Worm (Caenorhabditis elegans) whole organism, L4 larva: ENCODE results near the gene rnf-113.

Experiments used
- F26F4.8 ChIP-seq: fragments of 200-800 bp; sonication (Bioruptor generic); conservative IDR thresholded peaks from 2 replicates; pipeline ENCODE4 v1.3.6; 2022; ENCODE audit warnings: missing genetic modification characterization, missing compliant biosample characterization
- F37D6.2 ChIP-seq: sonication (generic microtip); optimal IDR thresholded peaks from 2 replicates; lab custom pipeline; 2016; ENCODE audit warnings: mild to moderate bottlenecking, missing genetic modification characterization, missing compliant biosample characterization
- T26A8.4 ChIP-seq: fragments of 200-800 bp; sonication (Bioruptor generic); IDR thresholded peaks from 2 replicates; pipeline ENCODE4 v1.3.6; 2022; ENCODE audit warnings: missing genetic modification characterization, missing compliant biosample characterization
- Y105C5A.15 ChIP-seq: fragments of 200-800 bp; sonication (Bioruptor generic); IDR thresholded peaks from 2 replicates; pipeline ENCODE4 v1.3.6; 2022; ENCODE audit warnings: missing genetic modification characterization, missing compliant biosample characterization
- Y48G9A.11 ChIP-seq: fragments of 200-800 bp; sonication (Bioruptor generic); IDR thresholded peaks from 2 replicates; pipeline ENCODE4 v1.3.6; 2022; ENCODE audit warnings: missing genetic modification reagents, missing genetic modification characterization, missing compliant biosample characterization
- Y5F2A.4 ChIP-seq: fragments of 200-800 bp; sonication (Bioruptor generic); optimal IDR thresholded peaks from 2 replicates; lab custom pipeline; 2018; ENCODE audit warnings: mild to moderate bottlenecking, missing genetic modification characterization, missing compliant biosample characterization
- ZK337.2 ChIP-seq: fragments of 200-800 bp; sonication (Bioruptor generic); IDR thresholded peaks from 2 replicates; pipeline ENCODE4 v1.3.6; 2022; ENCODE audit warnings: missing genetic modification reagents, missing genetic modification characterization, missing compliant biosample characterization
- ZK546.5 ChIP-seq, 2 experiments: sonication (generic microtip); optimal IDR thresholded peaks; 2 replicates each; lab custom pipeline; 2017; ENCODE audit warnings: missing biosample characterization in 2 of 2, missing genetic modification characterization in 2 of 2
- aha-1 ChIP-seq: fragments of 150-350 bp; peaks from one replicate; lab custom pipeline; 2014; ENCODE audit warnings: missing biosample characterization, missing genetic modification characterization
- arid-1 ChIP-seq: fragments of 200-800 bp; sonication (Bioruptor generic); conservative IDR thresholded peaks from 2 replicates; pipeline ENCODE4 v1.3.6; 2022; ENCODE audit warnings: missing genetic modification reagents, missing genetic modification characterization, missing compliant biosample characterization
- ceh-20 ChIP-seq: fragments of 200-800 bp; sonication (Bioruptor generic); IDR thresholded peaks from 2 replicates; pipeline ENCODE4 v1.3.6; 2022; ENCODE audit warnings: missing genetic modification reagents, missing genetic modification characterization, missing compliant biosample characterization
- ceh-32 ChIP-seq: sonication (generic microtip); optimal IDR thresholded peaks from 2 replicates; lab custom pipeline; 2016; ENCODE audit warnings: mild to moderate bottlenecking, missing genetic modification characterization, missing compliant biosample characterization; ENCODE audit not compliant: poor library complexity
- ceh-44 ChIP-seq: fragments of 200-800 bp; sonication (Bioruptor generic); IDR thresholded peaks from 2 replicates; pipeline ENCODE4 v1.3.6; 2022; ENCODE audit warnings: missing genetic modification reagents, missing genetic modification characterization, missing compliant biosample characterization
- ces-1 ChIP-seq: fragments of 150-350 bp; sonication (generic microtip); optimal IDR thresholded peaks from 4 replicates; lab custom pipeline; 2014; ENCODE audit warnings: missing biosample characterization, missing genetic modification reagents, missing genetic modification characterization
- ctbp-1 ChIP-seq: fragments of 200-800 bp; sonication (Bioruptor generic); IDR thresholded peaks from 2 replicates; pipeline ENCODE4 v1.3.6; 2022; ENCODE audit warnings: missing genetic modification reagents, missing genetic modification characterization, missing compliant biosample characterization
- dmd-9 ChIP-seq: fragments of 200-800 bp; sonication (Bioruptor generic); IDR thresholded peaks from 2 replicates; pipeline ENCODE4 v1.3.6; 2022; ENCODE audit warnings: missing genetic modification reagents, missing genetic modification characterization, missing compliant biosample characterization
- dve-1 ChIP-seq: sonication (generic microtip); optimal IDR thresholded peaks from 2 replicates; lab custom pipeline; 2017; ENCODE audit warnings: antibody characterized with exemption, mild to moderate bottlenecking, missing genetic modification characterization, missing compliant biosample characterization; ENCODE audit not compliant: insufficient read depth
- fkh-10 ChIP-seq: fragments of 150-350 bp; optimal IDR thresholded peaks from 2 replicates; lab custom pipeline; 2014; ENCODE audit warnings: missing biosample characterization, missing genetic modification reagents, missing genetic modification characterization
- hif-1 ChIP-seq, 2 experiments: sonication (generic microtip); optimal IDR thresholded peaks; 2 replicates each; lab custom pipeline; 2016 to 2017; ENCODE audit warnings: missing compliant biosample characterization in 2 of 2, missing genetic modification characterization in 2 of 2, missing genetic modification reagents in 2 of 2, missing genotype in 2 of 2, mild to moderate bottlenecking in 1 of 2
- hlh-11 ChIP-seq: fragments of 200-800 bp; sonication (Bioruptor generic); optimal IDR thresholded peaks from 2 replicates; lab custom pipeline; 2018; ENCODE audit warnings: mild to moderate bottlenecking, missing genetic modification characterization, missing compliant biosample characterization
- hlh-30 ChIP-seq: sonication (generic microtip); optimal IDR thresholded peaks from 2 replicates; lab custom pipeline; 2017; ENCODE audit warnings: antibody characterized with exemption, mild to moderate bottlenecking, missing genetic modification characterization, missing compliant biosample characterization; ENCODE audit not compliant: insufficient read depth
- lim-7 ChIP-seq: fragments of 200-800 bp; sonication (Bioruptor generic); IDR thresholded peaks from 2 replicates; pipeline ENCODE4 v1.3.6; 2022; ENCODE audit warnings: missing genetic modification characterization, missing compliant biosample characterization
- lin-38 ChIP-seq: fragments of 200-800 bp; sonication (Bioruptor generic); IDR thresholded peaks from 2 replicates; pipeline ENCODE4 v1.3.6; 2022; ENCODE audit warnings: missing genetic modification reagents, missing genetic modification characterization, missing compliant biosample characterization
- madf-9 ChIP-seq: fragments of 200-800 bp; sonication (Bioruptor generic); conservative IDR thresholded peaks from 2 replicates; pipeline ENCODE4 v1.3.6; 2022; ENCODE audit warnings: missing genetic modification reagents, missing genetic modification characterization, missing compliant biosample characterization
- mdl-1 ChIP-seq, 2 experiments: fragments of 150-350 bp in 1 of 2; sonication (generic microtip) in 1 of 2; optimal IDR thresholded peaks; 2 replicates each; lab custom pipeline; 2014 to 2017; ENCODE audit warnings: missing biosample characterization in 2 of 2, missing genetic modification characterization in 2 of 2
- mes-2 ChIP-seq: sonication (generic microtip); optimal IDR thresholded peaks from 2 replicates; lab custom pipeline; 2016; ENCODE audit warnings: missing genotype, mild to moderate bottlenecking, missing genetic modification characterization, missing compliant biosample characterization; ENCODE audit not compliant: poor library complexity, severe bottlenecking
- nhr-10 ChIP-seq: fragments of 150-350 bp; optimal IDR thresholded peaks from 2 replicates; lab custom pipeline; 2014; ENCODE audit warnings: missing biosample characterization, missing genetic modification characterization
- nhr-11 ChIP-seq: fragments of 150-350 bp; optimal IDR thresholded peaks from 2 replicates; lab custom pipeline; 2014; ENCODE audit warnings: missing biosample characterization, missing genetic modification characterization
- nhr-111 ChIP-seq: fragments of 200-800 bp; sonication (Bioruptor generic); optimal IDR thresholded peaks from 2 replicates; lab custom pipeline; 2018; ENCODE audit warnings: mild to moderate bottlenecking, missing genetic modification characterization, missing compliant biosample characterization
- nhr-237 ChIP-seq: sonication (generic microtip); optimal IDR thresholded peaks from 2 replicates; lab custom pipeline; 2017; ENCODE audit warnings: missing biosample characterization, missing genetic modification characterization
- nhr-28 ChIP-seq: fragments of 150-350 bp; optimal IDR thresholded peaks from 2 replicates; lab custom pipeline; 2014; ENCODE audit warnings: missing biosample characterization, missing genetic modification characterization
- nhr-41 ChIP-seq: fragments of 200-800 bp; sonication (Bioruptor generic); IDR thresholded peaks from 2 replicates; pipeline ENCODE4 v1.3.6; 2022; ENCODE audit warnings: missing genetic modification reagents, missing genetic modification characterization, missing compliant biosample characterization
- nhr-6 ChIP-seq: fragments of 150-350 bp; optimal IDR thresholded peaks from 2 replicates; lab custom pipeline; 2014; ENCODE audit warnings: missing biosample characterization, missing genetic modification characterization
- saeg-2 ChIP-seq: fragments of 200-800 bp; sonication (Bioruptor generic); IDR thresholded peaks from 2 replicates; pipeline ENCODE4 v1.3.6; 2022; ENCODE audit warnings: missing genetic modification reagents, missing genetic modification characterization, missing compliant biosample characterization
- sdz-12 ChIP-seq: fragments of 200-800 bp; sonication (Bioruptor generic); optimal IDR thresholded peaks from 2 replicates; lab custom pipeline; 2018; ENCODE audit warnings: mild to moderate bottlenecking, missing genetic modification characterization, missing compliant biosample characterization
- set-16 ChIP-seq: fragments of 200-800 bp; sonication (Bioruptor generic); IDR thresholded peaks from 2 replicates; pipeline ENCODE4 v1.3.6; 2022; ENCODE audit warnings: missing genetic modification reagents, missing genetic modification characterization, missing compliant biosample characterization
- skn-1 ChIP-seq: fragments of 150-350 bp; optimal IDR thresholded peaks from 2 replicates; lab custom pipeline; 2014; ENCODE audit warnings: missing biosample characterization, missing genetic modification characterization
- spr-1 ChIP-seq: sonication (generic microtip); optimal IDR thresholded peaks from 2 replicates; lab custom pipeline; 2016; ENCODE audit warnings: mild to moderate bottlenecking, missing genetic modification characterization, missing compliant biosample characterization
- unc-130 ChIP-seq: sonication (generic microtip); optimal IDR thresholded peaks from 2 replicates; lab custom pipeline; 2016; ENCODE audit warnings: missing genetic modification reagents, missing genetic modification characterization, missing compliant biosample characterization
- unc-39 ChIP-seq: sonication (generic microtip); optimal IDR thresholded peaks from 2 replicates; lab custom pipeline; 2017; ENCODE audit warnings: missing biosample characterization, missing genetic modification characterization
- zfp-2 ChIP-seq: sonication (generic microtip); optimal IDR thresholded peaks from 2 replicates; lab custom pipeline; 2016; ENCODE audit warnings: mild to moderate bottlenecking, missing genetic modification characterization, missing compliant biosample characterization
- zfp-3 ChIP-seq: fragments of 200-800 bp; sonication (Bioruptor generic); conservative IDR thresholded peaks from 2 replicates; pipeline ENCODE4 v1.3.6; 2022; ENCODE audit warnings: missing genetic modification reagents, missing genetic modification characterization, missing compliant biosample characterization
- ztf-7 ChIP-seq: fragments of 150-350 bp; optimal IDR thresholded peaks from 2 replicates; lab custom pipeline; 2014; ENCODE audit warnings: missing biosample characterization, missing genetic modification characterization

The rnf-113 gene

DNA sequence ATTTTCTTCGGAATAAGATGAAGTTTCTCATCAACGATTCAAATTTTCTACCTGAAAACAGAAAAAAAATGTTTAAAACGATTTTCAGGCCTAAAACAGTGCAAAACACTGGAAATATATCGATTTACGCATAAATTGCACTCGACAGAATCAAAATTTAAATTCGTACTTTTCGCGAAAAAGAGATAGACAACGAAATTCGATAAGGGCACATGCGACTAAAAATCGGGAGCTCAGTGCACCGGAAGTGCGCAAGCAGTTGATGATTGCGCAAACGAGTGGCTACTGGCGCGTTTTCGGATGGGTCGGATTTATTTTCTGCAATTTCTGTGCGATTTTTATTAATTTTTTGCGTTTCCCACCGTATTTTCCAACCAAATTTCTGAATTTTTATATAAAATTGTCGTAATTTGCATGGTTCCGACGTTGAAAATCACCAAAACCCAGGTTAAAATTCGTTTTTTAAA lies 50.4 kb downstream of the rnf-113 start, which contains the start of the genes Y39A1A.21 and Y39A1A.22 (continued):
- TF ChIP-seq mes-2 (tag; lab: Kevin White, UChicago) = peak; percentile 84
- TF ChIP-seq fkh-10 = peak; percentile 33
- TF ChIP-seq ceh-44 (GFP tag; lab: Robert Waterston, UW) = no peak
- TF ChIP-seq set-16 (GFP tag; lab: Robert Waterston, UW) = no peak
- TF ChIP-seq Y105C5A.15 (GFP tag; lab: Robert Waterston, UW) = no peak
- no peak for TF ChIP-seq lim-7 (GFP tag; lab: Robert Waterston, UW)
- TF ChIP-seq arid-1 (GFP tag; lab: Robert Waterston, UW) = peak; percentile 68
- TF ChIP-seq zfp-3 (GFP tag; lab: Robert Waterston, UW) = no peak
- TF ChIP-seq mdl-1 (tag; optimal IDR thresholded peaks at IDR 0.05; lab: Kevin White, UChicago) = peak in 1 of 2 experiments; percentile 38
- peak; percentile 58 for TF ChIP-seq F37D6.2 (tag; lab: Kevin White, UChicago)
- TF ChIP-seq Y48G9A.11 (GFP tag; lab: Robert Waterston, UW) = 0 out of 2 replicates have a peak, but pooled peaks have one; percentile 31
- peak; percentile 69 for TF ChIP-seq hlh-30 (tag; lab: Kevin White, UChicago)
- no peak for TF ChIP-seq Y5F2A.4
- peak in 1 of 2 experiments; percentile 60 for TF ChIP-seq hif-1 (tag; optimal IDR thresholded peaks at IDR 0.05; lab: Kevin White, UChicago)
- 0 out of 2 replicates have a peak, but pooled peaks have one; percentile 43 for TF ChIP-seq ZK337.2 (GFP tag; lab: Robert Waterston, UW)
- TF ChIP-seq nhr-11 (tag; lab: Kevin White, UChicago) = peak; percentile 70
- peak; percentile 53 for TF ChIP-seq ztf-7 (tag; lab: Kevin White, UChicago)
- TF ChIP-seq spr-1 (tag; lab: Kevin White, UChicago) = peak; percentile 62
- peak; percentile 8 for TF ChIP-seq unc-130 (GFP tag; lab: Kevin White, UChicago)
- TF ChIP-seq ces-1 = no peak
- 0 out of 2 replicates have a peak, but pooled peaks have one; percentile 23 for TF ChIP-seq saeg-2 (GFP tag; lab: Robert Waterston, UW)
- TF ChIP-seq sdz-12 (GFP tag; lab: Kevin White, UChicago) = no peak
- TF ChIP-seq F26F4.8 (GFP tag; lab: Robert Waterston, UW) = no peak
- TF ChIP-seq nhr-6 (tag; lab: Kevin White, UChicago) = peak; percentile 68
- no peak for TF ChIP-seq ZK546.5 (tag; optimal IDR thresholded peaks at IDR 0.05; lab: Kevin White, UChicago)
- TF ChIP-seq T26A8.4 (GFP tag; lab: Robert Waterston, UW) = peak; percentile 86
- TF ChIP-seq zfp-2 (tag; lab: Kevin White, UChicago) = peak; percentile 16
- TF ChIP-seq nhr-237 (tag; lab: Kevin White, UChicago) = no peak
- no peak for TF ChIP-seq skn-1 (tag; lab: Kevin White, UChicago)
- TF ChIP-seq ceh-32 (tag; lab: Kevin White, UChicago) = no peak
- TF ChIP-seq ctbp-1 (GFP tag; lab: Robert Waterston, UW) = 0 out of 2 replicates have a peak, but pooled peaks have one; percentile 30
- no peak for TF ChIP-seq nhr-111 (GFP tag; lab: Kevin White, UChicago)
- peak; percentile 86 for TF ChIP-seq dve-1 (tag; lab: Kevin White, UChicago)
- TF ChIP-seq nhr-28 = peak; percentile 56
- no peak for TF ChIP-seq dmd-9 (GFP tag; lab: Robert Waterston, UW)
- TF ChIP-seq nhr-41 (GFP tag; lab: Robert Waterston, UW) = no peak
- peak; percentile 80 for TF ChIP-seq hlh-11 (tag; lab: Kevin White, UChicago)
- TF ChIP-seq nhr-10 = no peak
- no peak for TF ChIP-seq unc-39
- TF ChIP-seq madf-9 = peak; percentile 51
- TF ChIP-seq lin-38 (GFP tag; lab: Robert Waterston, UW) = peak; percentile 87
- TF ChIP-seq aha-1 (tag; lab: Kevin White, UChicago) = no peak
- peak; percentile 63; the same call in 1 of the 2 replicates for TF ChIP-seq ceh-20 (GFP tag; lab: Robert Waterston, UW)
